Fruit fly (Drosophila melanogaster) whole organism, embryonic: ENCODE measurements around the gene CG18063.

Experiments
- Antp ChIP-seq: fragments of 200-800 bp; sonication (Bioruptor generic); optimal IDR thresholded peaks from 3 replicates; lab custom pipeline; 2016; ENCODE audit warnings: missing biosample characterization, missing genetic modification characterization
- Bgb ChIP-seq: fragments of 200-800 bp; sonication (Bioruptor generic); IDR thresholded peaks from 2 replicates; pipeline ENCODE4 v1.3.6; 2022; ENCODE audit warnings: missing biosample characterization, missing genetic modification characterization; ENCODE audit not compliant: partially characterized antibody
- CG12219 ChIP-seq: fragments of 200-800 bp; sonication (Bioruptor generic); optimal IDR thresholded peaks from 3 replicates; lab custom pipeline; 2018; ENCODE audit warnings: missing biosample characterization, mild to moderate bottlenecking, missing genetic modification characterization
- CG12299 ChIP-seq: fragments of 200-800 bp; sonication (Bioruptor generic); optimal IDR thresholded peaks from 2 replicates; lab custom pipeline; 2018; ENCODE audit warnings: missing biosample characterization, mild to moderate bottlenecking, missing genetic modification characterization
- CG14050 ChIP-seq: fragments of 200-800 bp; sonication (Bioruptor generic); IDR thresholded peaks from 3 replicates; pipeline ENCODE4 v1.3.6; 2022; ENCODE audit warnings: missing biosample characterization, missing genetic modification characterization
- CG15514 ChIP-seq: fragments of 200-800 bp; sonication (Bioruptor generic); optimal IDR thresholded peaks from 3 replicates; lab custom pipeline; 2017; ENCODE audit warnings: missing biosample characterization, missing genetic modification characterization, mild to moderate bottlenecking, moderate library complexity, missing genetic modification reagents
- CG15696 ChIP-seq: fragments of 200-800 bp; sonication (Bioruptor generic); optimal IDR thresholded peaks from 2 replicates; lab custom pipeline; 2019; ENCODE audit warnings: missing biosample characterization, mild to moderate bottlenecking, missing genetic modification characterization, moderate library complexity
- CG1792 ChIP-seq: fragments of 200-800 bp; sonication (Bioruptor generic); optimal IDR thresholded peaks from 2 replicates; lab custom pipeline; 2016; ENCODE audit warnings: missing biosample characterization, missing genetic modification characterization
- CG2202 ChIP-seq: fragments of 200-800 bp; sonication (Bioruptor generic); optimal IDR thresholded peaks from 2 replicates; lab custom pipeline; 2018; ENCODE audit warnings: missing biosample characterization, mild to moderate bottlenecking, missing genetic modification characterization
- CG30431 ChIP-seq: fragments of 200-800 bp; sonication (Bioruptor generic); optimal IDR thresholded peaks from 2 replicates; lab custom pipeline; 2017; ENCODE audit warnings: missing biosample characterization, missing genetic modification characterization
- CG3407 ChIP-seq: fragments of 200-800 bp; sonication (Bioruptor generic); optimal IDR thresholded peaks from 2 replicates; lab custom pipeline; 2018; ENCODE audit warnings: missing biosample characterization, mild to moderate bottlenecking, missing genetic modification characterization
- CG3995 ChIP-seq: fragments of 200-800 bp; sonication (Bioruptor generic); optimal IDR thresholded peaks from 3 replicates; lab custom pipeline; 2016; ENCODE audit warnings: missing biosample characterization, missing genetic modification characterization
- CG42726 ChIP-seq: fragments of 200-800 bp; sonication (Bioruptor generic); IDR thresholded peaks from 2 replicates; pipeline ENCODE4 v1.3.6; 2022; ENCODE audit warnings: missing biosample characterization, missing genetic modification characterization; ENCODE audit not compliant: partially characterized antibody
- CG4424 ChIP-seq: fragments of 200-800 bp; sonication (Bioruptor generic); optimal IDR thresholded peaks from 3 replicates; lab custom pipeline; 2016; ENCODE audit warnings: missing biosample characterization, missing genetic modification characterization
- CG4730 ChIP-seq: fragments of 200-800 bp; sonication (Bioruptor generic); IDR thresholded peaks from 2 replicates; pipeline ENCODE4 v1.3.6; 2022; ENCODE audit warnings: missing biosample characterization, missing genetic modification characterization
- CG5245 ChIP-seq: fragments of 200-800 bp; sonication (Bioruptor generic); optimal IDR thresholded peaks from 3 replicates; lab custom pipeline; 2016; ENCODE audit warnings: missing biosample characterization, missing genetic modification characterization
- CG6254 ChIP-seq: fragments of 200-800 bp; sonication (Bioruptor generic); optimal IDR thresholded peaks from 3 replicates; lab custom pipeline; 2017; ENCODE audit warnings: mild to moderate bottlenecking, missing biosample characterization, missing genetic modification reagents, missing genetic modification characterization
- CG7372 ChIP-seq: fragments of 200-800 bp; sonication (Bioruptor generic); IDR thresholded peaks from 2 replicates; pipeline ENCODE4 v1.3.6; 2022; ENCODE audit warnings: missing biosample characterization, missing genetic modification characterization
- CTCF ChIP-seq: fragments of 200-800 bp; sonication (Bioruptor generic); optimal IDR thresholded peaks from 2 replicates; lab custom pipeline; 2017; ENCODE audit warnings: missing biosample characterization, mild to moderate bottlenecking, missing genetic modification characterization, moderate library complexity
- Chrac-16 ChIP-seq: fragments of 200-800 bp; sonication (Bioruptor generic); optimal IDR thresholded peaks from 3 replicates; lab custom pipeline; 2016; ENCODE audit warnings: missing biosample characterization, missing genetic modification characterization
- Dp ChIP-seq: fragments of 200-800 bp; sonication (Bioruptor generic); optimal IDR thresholded peaks from 2 replicates; lab custom pipeline; 2018; ENCODE audit warnings: missing biosample characterization, mild to moderate bottlenecking, missing genetic modification characterization, moderate library complexity
- Fer2 ChIP-seq: fragments of 200-800 bp; sonication (Bioruptor generic); optimal IDR thresholded peaks from 2 replicates; lab custom pipeline; 2018; ENCODE audit warnings: missing biosample characterization, mild to moderate bottlenecking, missing genetic modification characterization, moderate library complexity
- HLH3B ChIP-seq: fragments of 200-800 bp; sonication (Bioruptor generic); IDR thresholded peaks from 2 replicates; pipeline ENCODE4 v1.3.6; 2022; ENCODE audit warnings: missing biosample characterization, missing genetic modification characterization
- HLH54F ChIP-seq: fragments of 200-800 bp; sonication (Bioruptor generic); optimal IDR thresholded peaks from 3 replicates; lab custom pipeline; 2016; ENCODE audit warnings: missing biosample characterization, missing genetic modification characterization
- MESR4 ChIP-seq: fragments of 200-800 bp; sonication (Bioruptor generic); optimal IDR thresholded peaks from 2 replicates; lab custom pipeline; 2018; ENCODE audit warnings: missing biosample characterization, mild to moderate bottlenecking, missing genetic modification characterization, moderate library complexity
- MTF-1 ChIP-seq: fragments of 200-800 bp; sonication (Bioruptor generic); optimal IDR thresholded peaks from 2 replicates; lab custom pipeline; 2018; ENCODE audit warnings: missing biosample characterization, mild to moderate bottlenecking, missing genetic modification characterization, borderline replicate concordance
- Med ChIP-seq: fragments of 200-800 bp; sonication (Bioruptor generic); peaks from one replicate; lab custom pipeline; 2016; ENCODE audit warnings: missing biosample characterization, missing genetic modification characterization, mild to moderate bottlenecking, inconsistent platforms, moderate library complexity
- NfI ChIP-seq: fragments of 200-800 bp; sonication (Bioruptor generic); optimal IDR thresholded peaks from 3 replicates; lab custom pipeline; 2018; ENCODE audit warnings: missing biosample characterization, mild to moderate bottlenecking, missing genetic modification characterization, moderate library complexity
- Oaz ChIP-seq: fragments of 200-800 bp; sonication (Bioruptor generic); IDR thresholded peaks from 2 replicates; pipeline ENCODE4 v1.3.6; 2022; ENCODE audit warnings: missing biosample characterization, missing genetic modification characterization
- TFAM ChIP-seq: fragments of 200-800 bp; sonication (Bioruptor generic); optimal IDR thresholded peaks from 2 replicates; lab custom pipeline; 2017; ENCODE audit warnings: missing biosample characterization, missing genetic modification characterization, inconsistent platforms
- Vsx1 ChIP-seq: fragments of 200-800 bp; sonication (Bioruptor generic); optimal IDR thresholded peaks from 2 replicates; lab custom pipeline; 2017; ENCODE audit warnings: missing biosample characterization, mild to moderate bottlenecking, missing genetic modification characterization, missing genetic modification reagents
- ac ChIP-seq: fragments of 200-800 bp; sonication (Bioruptor generic); optimal IDR thresholded peaks from 3 replicates; lab custom pipeline; 2017; ENCODE audit warnings: missing biosample characterization, mild to moderate bottlenecking, missing genetic modification characterization
- ase ChIP-seq: fragments of 200-800 bp; sonication (Bioruptor generic); IDR thresholded peaks from 3 replicates; pipeline ENCODE4 v1.3.6; 2022; ENCODE audit warnings: missing biosample characterization, missing genetic modification characterization
- az2 ChIP-seq: fragments of 200-800 bp; sonication (Bioruptor generic); optimal IDR thresholded peaks from 3 replicates; lab custom pipeline; 2016; ENCODE audit warnings: missing biosample characterization, missing genetic modification characterization
- cad ChIP-seq: fragments of >200 bp; optimal IDR thresholded peaks from 2 replicates; lab custom pipeline; 2017; ENCODE audit warnings: missing biosample characterization, missing genetic modification characterization
- crp ChIP-seq, 2 experiments: fragments of 200-800 bp; sonication (Bioruptor generic); optimal IDR thresholded peaks; 2 replicates in 1 of 2; 3 replicates in 1 of 2; lab custom pipeline; 2017; ENCODE audit warnings: missing biosample characterization in 2 of 2, missing genetic modification characterization in 2 of 2, mild to moderate bottlenecking in 1 of 2, moderate library complexity in 1 of 2
- cwo ChIP-seq: fragments of 200-800 bp; sonication (Bioruptor generic); optimal IDR thresholded peaks from 3 replicates; lab custom pipeline; 2017; ENCODE audit warnings: missing biosample characterization, missing genetic modification characterization, mild to moderate bottlenecking, moderate library complexity, missing genetic modification reagents
- da ChIP-seq: fragments of 200-800 bp; sonication (Bioruptor generic); optimal IDR thresholded peaks from 2 replicates; lab custom pipeline; 2016; ENCODE audit warnings: missing biosample characterization, missing genetic modification characterization
- grn ChIP-seq: fragments of 200-800 bp; sonication (Bioruptor generic); optimal IDR thresholded peaks from 3 replicates; lab custom pipeline; 2017; ENCODE audit warnings: missing biosample characterization, missing genetic modification characterization
- lmd ChIP-seq: fragments of 200-800 bp; sonication (Bioruptor generic); IDR thresholded peaks from 2 replicates; pipeline ENCODE4 v1.3.6; 2022; ENCODE audit warnings: missing biosample characterization, missing genetic modification characterization
- maf-S ChIP-seq: fragments of 200-800 bp; sonication (Bioruptor generic); optimal IDR thresholded peaks from 2 replicates; lab custom pipeline; 2016; ENCODE audit warnings: missing biosample characterization, missing genetic modification characterization
- mirr ChIP-seq: fragments of 200-800 bp; sonication (Bioruptor generic); optimal IDR thresholded peaks from 3 replicates; lab custom pipeline; 2018; ENCODE audit warnings: missing biosample characterization, mild to moderate bottlenecking, missing genetic modification characterization
- psq ChIP-seq: fragments of 200-800 bp; sonication (Bioruptor generic); optimal IDR thresholded peaks from 2 replicates; lab custom pipeline; 2017; ENCODE audit warnings: missing biosample characterization, missing genetic modification characterization
- rib ChIP-seq: fragments of 200-800 bp; sonication (Bioruptor generic); IDR thresholded peaks from 2 replicates; pipeline ENCODE4 v1.3.6; 2022; ENCODE audit warnings: missing biosample characterization, missing genetic modification characterization
- sc ChIP-seq, 3 experiments: fragments of >200 bp in 2 of 3; fragments of 200-800 bp in 1 of 3; sonication (Bioruptor generic) in 1 of 3; optimal IDR thresholded peaks; 2 replicates in 2 of 3; 3 replicates in 1 of 3; lab custom pipeline; 2017; ENCODE audit warnings: mild to moderate bottlenecking in 1 of 3, missing biosample characterization in 1 of 3, missing genetic modification characterization in 1 of 3, missing genetic modification reagents in 1 of 3
- sqz ChIP-seq: fragments of 200-800 bp; sonication (Bioruptor generic); optimal IDR thresholded peaks from 3 replicates; lab custom pipeline; 2018; ENCODE audit warnings: missing biosample characterization, mild to moderate bottlenecking, missing genetic modification characterization
- tin ChIP-seq: fragments of 200-800 bp; sonication (Bioruptor generic); optimal IDR thresholded peaks from 3 replicates; lab custom pipeline; 2016; ENCODE audit warnings: missing biosample characterization, missing genetic modification characterization
- toy ChIP-seq: fragments of 200-800 bp; sonication (Bioruptor generic); IDR thresholded peaks from 2 replicates; pipeline ENCODE4 v1.3.6; 2022; ENCODE audit warnings: missing biosample characterization, missing genetic modification characterization
- vfl ChIP-seq: fragments of 200-800 bp; sonication (Bioruptor generic); optimal IDR thresholded peaks from 2 replicates; lab custom pipeline; 2016; ENCODE audit warnings: missing biosample characterization, missing genetic modification characterization

The CG18063 gene

DNA sequence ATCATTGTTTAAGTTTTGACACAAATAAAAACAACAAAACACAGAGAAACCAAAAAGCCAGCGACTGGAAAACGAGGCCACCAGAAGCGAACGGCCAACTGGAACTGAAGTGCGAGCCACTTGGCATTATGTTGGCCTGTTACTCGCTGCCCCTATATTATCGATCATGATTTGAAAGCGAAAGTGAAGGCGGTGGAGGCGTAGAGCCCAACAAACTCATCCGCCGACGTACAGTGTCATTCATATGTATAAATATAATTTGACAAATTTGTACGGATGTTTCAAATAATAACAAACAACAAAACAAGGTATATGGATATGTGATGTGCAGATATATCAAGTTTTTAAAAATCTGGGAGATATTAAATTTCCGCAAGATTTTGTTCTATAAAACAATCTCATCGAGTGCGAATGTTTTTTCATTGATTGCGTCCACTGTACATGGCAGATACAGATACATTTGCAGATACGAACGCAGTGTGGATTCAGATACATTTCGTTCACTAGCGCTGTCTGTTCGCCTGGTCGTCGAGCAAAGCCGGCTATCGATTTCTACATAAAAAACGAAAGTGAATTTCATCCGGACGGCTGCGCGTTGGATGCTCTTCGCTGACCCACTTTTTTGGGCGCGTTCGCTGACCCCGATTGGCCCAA is 46.6 kb upstream of the CG18063 start (continued):
- TF ChIP-seq ac (GFP tag; lab: Kevin White, UChicago) (peak; percentile 32), CG1792 (GFP tag; lab: Kevin White, UChicago) (peak; percentile 93), Oaz (GFP tag; lab: Robert Waterston, UW) (peak; percentile 91), CG2202 (tag; lab: Kevin White, UChicago) (peak; percentile 94), cad (GFP tag; lab: Kevin White, UChicago) (no peak), HLH54F (peak; percentile 96), Bgb (GFP tag; lab: Robert Waterston, UW) (0 out of 2 replicates have a peak, but pooled peaks have one; percentile 44), vfl (GFP tag; lab: Kevin White, UChicago) (peak; percentile 87), MESR4 (GFP tag; lab: Kevin White, UChicago) (peak; percentile 47), psq (GFP tag; lab: Kevin White, UChicago) (peak; percentile 87), toy (GFP tag; lab: Robert Waterston, UW) (peak; percentile 80), sc (optimal IDR thresholded peaks at IDR 0.05; lab: Kevin White, UChicago) (no peak), sc (GFP tag; optimal IDR thresholded peaks at IDR 0.05; lab: Kevin White, UChicago) (peak; percentile 95), MTF-1 (GFP tag; lab: Kevin White, UChicago) (peak; percentile 67), az2 (GFP tag; lab: Kevin White, UChicago) (peak; percentile 97), Fer2 (tag; lab: Kevin White, UChicago) (peak; percentile 87), cwo (peak; percentile 2), HLH3B (GFP tag; lab: Robert Waterston, UW) (peak; percentile 95), lmd (GFP tag; lab: Robert Waterston, UW) (peak; percentile 97), Med (GFP tag; lab: Kevin White, UChicago) (peak; percentile 99), Antp (GFP tag; lab: Kevin White, UChicago) (peak; percentile 95), CG12219 (GFP tag; lab: Kevin White, UChicago) (peak; percentile 97), CG4424 (GFP tag; lab: Kevin White, UChicago) (peak; percentile 96), CG15696 (tag; lab: Kevin White, UChicago) (peak; percentile 76), CG6254 (peak; percentile 87), CG42726 (GFP tag; lab: Robert Waterston, UW) (no peak), CG14050 (GFP tag; lab: Robert Waterston, UW) (peak; percentile 95), Vsx1 (GFP tag; lab: Kevin White, UChicago) (peak; percentile 87), CG3407 (GFP tag; lab: Kevin White, UChicago) (peak; percentile 94), CG7372 (GFP tag; lab: Robert Waterston, UW) (peak; percentile 95), Chrac-16 (GFP tag; lab: Kevin White, UChicago) (peak; percentile 95), tin (GFP tag; lab: Kevin White, UChicago) (peak; percentile 93), CG5245 (GFP tag; lab: Kevin White, UChicago) (peak; percentile 92), CG3995 (GFP tag; lab: Kevin White, UChicago) (peak; percentile 70), NfI (peak; percentile 94), Dp (peak; percentile 4), CG15514 (peak; percentile 82), mirr (GFP tag; lab: Kevin White, UChicago) (peak; percentile 73), ase (peak; percentile 95), maf-S (GFP tag; lab: Kevin White, UChicago) (peak; percentile 95), da (peak; percentile 96), TFAM (GFP tag; lab: Kevin White, UChicago) (peak; percentile 80), crp (GFP tag; optimal IDR thresholded peaks at IDR 0.05; lab: Kevin White, UChicago) (peak; percentile 2 to 64), sqz (GFP tag; lab: Kevin White, UChicago) (peak; percentile 92), CG30431 (GFP tag; lab: Kevin White, UChicago) (peak; percentile 94), rib (GFP tag; lab: Robert Waterston, UW) (peak; percentile 75), CG12299 (tag; lab: Kevin White, UChicago) (peak; percentile 96), CTCF (GFP tag; lab: Kevin White, UChicago) (peak; percentile 65), grn (GFP tag; lab: Kevin White, UChicago) (peak; percentile 88), CG4730 (GFP tag; lab: Robert Waterston, UW) (peak; percentile 95)
